Worm (Caenorhabditis elegans): ENCODE data around the gene pud-1.2.

- no peak for TF ChIP-seq elt-2 (tag; optimal IDR thresholded peaks at IDR 0.05)
- no peak for TF ChIP-seq tbx-2 (tag; optimal IDR thresholded peaks at IDR 0.05)
- TF ChIP-seq pqm-1 (tag; optimal IDR thresholded peaks at IDR 0.05), result no peak
- no peak for TF ChIP-seq che-1 (tag; optimal IDR thresholded peaks at IDR 0.05)
- TF ChIP-seq ahr-1 (tag; optimal IDR thresholded peaks at IDR 0.05), result no peak
- TF ChIP-seq unc-86 (tag; optimal IDR thresholded peaks at IDR 0.05), result no peak
- TF ChIP-seq ets-4 (tag; optimal IDR thresholded peaks at IDR 0.05), result no peak
- TF ChIP-seq sox-2 (GFP tag; IDR thresholded peaks at IDR 0.05), result no peak
These were observed 16.0 kb downstream of the pud-1.2 start for ce11 chrV:2306383-2306782.

All from whole organism, late embryonic.